Worm (Caenorhabditis elegans): ENCODE measurements around the gene math-13.

- TF ChIP-seq nhr-237 (tag; optimal IDR thresholded peaks at IDR 0.05): no peak
- TF ChIP-seq nhr-11 (tag; optimal IDR thresholded peaks at IDR 0.05): no peak
- TF ChIP-seq tra-1 (GFP tag; IDR thresholded peaks at IDR 0.05): no peak
- TF ChIP-seq egl-43 (GFP tag; IDR thresholded peaks at IDR 0.05): no peak
- no peak for TF ChIP-seq pqm-1 (tag; optimal IDR thresholded peaks at IDR 0.05)
These were observed 18.2 kb downstream of the math-13 start, which contains the start of gene C16C4.1 for ce11 chrII:1893912-1894311.

Data from whole organism, L4 larva.